Worm (Caenorhabditis elegans) whole organism, late embryonic: ENCODE data around the gene Y50D4A.10.

Experiments
- ama-1 ChIP-seq: fragments of 150-350 bp; optimal IDR thresholded peaks from 2 replicates; lab custom pipeline; 2014
- ceh-22 ChIP-seq: sonication (generic microtip); optimal IDR thresholded peaks from 2 replicates; lab custom pipeline; 2017; ENCODE audit warnings: missing biosample characterization, missing genetic modification characterization
- elt-2 ChIP-seq: sonication (generic microtip); optimal IDR thresholded peaks from 2 replicates; lab custom pipeline; 2016; ENCODE audit warnings: missing genetic modification reagents, missing genetic modification characterization, missing compliant biosample characterization
- nfya-1 ChIP-seq: sonication (generic microtip); optimal IDR thresholded peaks from 2 replicates; lab custom pipeline; 2017; ENCODE audit warnings: missing genetic modification characterization, mild to moderate bottlenecking, missing compliant biosample characterization, antibody characterized with exemption, moderate library complexity
- pha-4 ChIP-seq: fragments of 150-350 bp; optimal IDR thresholded peaks from 2 replicates; lab custom pipeline; 2018; ENCODE audit warnings: missing biosample characterization, missing genetic modification reagents, missing genetic modification characterization
- pros-1 ChIP-seq: fragments of 150-350 bp; optimal IDR thresholded peaks from 2 replicates; lab custom pipeline; 2014; ENCODE audit warnings: missing biosample characterization, missing genetic modification reagents, missing genetic modification characterization
- zip-5 ChIP-seq: sonication (generic microtip); optimal IDR thresholded peaks from 2 replicates; lab custom pipeline; 2016; ENCODE audit warnings: missing genetic modification characterization, missing compliant biosample characterization

- TF ChIP-seq pha-4 (tag; lab: Kevin White, UChicago): no peak
- no peak for TF ChIP-seq ceh-22 (tag; lab: Kevin White, UChicago)
- no peak for TF ChIP-seq zip-5
- no peak for TF ChIP-seq nfya-1 (tag; lab: Kevin White, UChicago)
- TF ChIP-seq pros-1 (tag; lab: Kevin White, UChicago): no peak
- TF ChIP-seq ama-1 (lab: Kevin White, UChicago): no peak
- TF ChIP-seq elt-2: no peak
These were observed 32.4 kb upstream of the Y50D4A.10 start for ce11 chrV:1252794-1253193.
